Fruit fly (Drosophila melanogaster): ENCODE data around the gene Grx1.

Grx1 gene

dm6 chr3L:18901411-18901810 is 32.4 kb downstream of the Grx1 start, which contains the start of the genes arx and CG6843 (continued):
- TF ChIP-seq CoRest (tag; optimal IDR thresholded peaks at IDR 0.05) (peak; percentile 14), fd3F (GFP tag; optimal IDR thresholded peaks at IDR 0.05) (no peak), HLH54F (GFP tag; optimal IDR thresholded peaks at IDR 0.05) (no peak), chif (GFP tag; optimal IDR thresholded peaks at IDR 0.05) (no peak), CG31388 (GFP tag; optimal IDR thresholded peaks at IDR 0.05) (no peak), CG12104 (GFP tag; optimal IDR thresholded peaks at IDR 0.05) (no peak), ewg (GFP tag; optimal IDR thresholded peaks at IDR 0.05) (no peak), dm (GFP tag; optimal IDR thresholded peaks at IDR 0.05) (no peak), sens (GFP tag) (peak; percentile 70), CG15073 (GFP tag; optimal IDR thresholded peaks at IDR 0.05) (no peak), Dek (tag; optimal IDR thresholded peaks at IDR 0.05) (no peak), chinmo (GFP tag; IDR thresholded peaks at IDR 0.05; ENCODE audit: partially characterized antibody) (peak; percentile 96), Mrtf (GFP tag; IDR thresholded peaks at IDR 0.05) (no peak), CG15479 (GFP tag; optimal IDR thresholded peaks at IDR 0.05) (no peak), CG7372 (GFP tag; IDR thresholded peaks at IDR 0.05) (no peak), amos (GFP tag; IDR thresholded peaks at IDR 0.05; ENCODE audit: partially characterized antibody) (peak; percentile 96), CG10267 (tag; optimal IDR thresholded peaks at IDR 0.05) (peak; percentile 40), CG18619 (GFP tag; optimal IDR thresholded peaks at IDR 0.05) (no peak), CG15269 (tag; optimal IDR thresholded peaks at IDR 0.05) (no peak), Eip74EF (GFP tag; optimal IDR thresholded peaks at IDR 0.05) (no peak), CG7987 (GFP tag; optimal IDR thresholded peaks at IDR 0.05) (no peak), bigmax (GFP tag; optimal IDR thresholded peaks at IDR 0.05) (no peak), lov (optimal IDR thresholded peaks at IDR 0.05) (no peak), lov (GFP tag; IDR thresholded peaks at IDR 0.05) (no peak), CG8478 (optimal IDR thresholded peaks at IDR 0.05) (no peak), Sry-δ (GFP tag; optimal IDR thresholded peaks at IDR 0.05) (peak; percentile 83), ro (GFP tag; IDR thresholded peaks at IDR 0.05) (no peak), nmo (GFP tag; optimal IDR thresholded peaks at IDR 0.05) (peak; percentile 16), disco-r (GFP tag; optimal IDR thresholded peaks at IDR 0.05) (no peak), ttk (GFP tag; IDR thresholded peaks at IDR 0.05) (no peak), Awh (GFP tag; IDR thresholded peaks at IDR 0.05) (no peak), CG3726 (GFP tag; IDR thresholded peaks at IDR 0.05) (no peak), CG8359 (GFP tag; optimal IDR thresholded peaks at IDR 0.05; ENCODE audit: borderline replicate concordance) (no peak), seq (GFP tag; IDR thresholded peaks at IDR 0.05) (no peak), Sin3A (optimal IDR thresholded peaks at IDR 0.05) (peak; percentile 58), CG6654 (GFP tag; optimal IDR thresholded peaks at IDR 0.05) (no peak), CG4360 (GFP tag; IDR thresholded peaks at IDR 0.05) (no peak), CG14860 (GFP tag; IDR thresholded peaks at IDR 0.05; ENCODE audit: partially characterized antibody) (peak; percentile 79), danr (GFP tag; IDR thresholded peaks at IDR 0.05) (no peak), CG3163 (GFP tag; optimal IDR thresholded peaks at IDR 0.05) (no peak), zen (tag; optimal IDR thresholded peaks at IDR 0.05) (no peak), repo (GFP tag; optimal IDR thresholded peaks at IDR 0.05) (no peak), wor (GFP tag; IDR thresholded peaks at IDR 0.05) (no peak), zfh2 (GFP tag; optimal IDR thresholded peaks at IDR 0.05) (no peak), CG14050 (GFP tag; IDR thresholded peaks at IDR 0.05) (no peak), corto (GFP tag; optimal IDR thresholded peaks at IDR 0.05) (no peak), lola (GFP tag; optimal IDR thresholded peaks at IDR 0.05) (no peak), Oli (tag; optimal IDR thresholded peaks at IDR 0.05) (no peak)
